Worm (Caenorhabditis elegans): Measurements from ENCODE around the gene igcm-2.

igcm-2 gene

ce11 chrX:6391491-6391890 is at the start of gene igcm-2:
TSS of gene igcm-2 (minus strand) at chrX:6391591.
- no peak for TF ChIP-seq ceh-14 (tag; optimal IDR thresholded peaks at IDR 0.05)
- no peak for TF ChIP-seq sox-2 (GFP tag; IDR thresholded peaks at IDR 0.05)
- no peak for TF ChIP-seq ceh-30 (tag; optimal IDR thresholded peaks at IDR 0.05)
- no peak for TF ChIP-seq pax-1 (tag; optimal IDR thresholded peaks at IDR 0.05)
- no peak for TF ChIP-seq ceh-34 (tag; optimal IDR thresholded peaks at IDR 0.05)
- no peak for TF ChIP-seq dmd-4 (tag; optimal IDR thresholded peaks at IDR 0.05; ENCODE audit: borderline replicate concordance)
- no peak for TF ChIP-seq pag-3 (tag; optimal IDR thresholded peaks at IDR 0.05; ENCODE audit: borderline replicate concordance)
- TF ChIP-seq madf-2 (tag; optimal IDR thresholded peaks at IDR 0.05): no peak
- TF ChIP-seq gmeb-2 (tag; optimal IDR thresholded peaks at IDR 0.05): no peak
- no peak for TF ChIP-seq ceh-2 (tag; optimal IDR thresholded peaks at IDR 0.05)
- TF ChIP-seq K09A11.1 (tag; optimal IDR thresholded peaks at IDR 0.05; ENCODE audit: insufficient read depth): no peak
- TF ChIP-seq pat-9 (tag; optimal IDR thresholded peaks at IDR 0.05): no peak
- no peak for TF ChIP-seq syd-9 (tag; optimal IDR thresholded peaks at IDR 0.05)

- no peak for TF ChIP-seq C08G9.2 (tag; optimal IDR thresholded peaks at IDR 0.05)
- TF ChIP-seq ceh-2 (tag; optimal IDR thresholded peaks at IDR 0.05): no peak
- no peak for TF ChIP-seq ttx-3 (tag; optimal IDR thresholded peaks at IDR 0.05)
- no peak for TF ChIP-seq ceh-6 (GFP tag; optimal IDR thresholded peaks at IDR 0.05)
- no peak for TF ChIP-seq ceh-14 (tag; optimal IDR thresholded peaks at IDR 0.05)
- no peak for TF ChIP-seq pha-4 (tag; optimal IDR thresholded peaks at IDR 0.05)
- no peak for TF ChIP-seq odd-2 (tag; optimal IDR thresholded peaks at IDR 0.05)
- no peak for TF ChIP-seq unc-3 (GFP tag; conservative IDR thresholded peaks at IDR 0.05)
- no peak for TF ChIP-seq unc-3 (tag; optimal IDR thresholded peaks at IDR 0.05)
- no peak for TF ChIP-seq npax-4 (tag; optimal IDR thresholded peaks at IDR 0.05)
- no peak for TF ChIP-seq pat-9 (tag; optimal IDR thresholded peaks at IDR 0.05)
- no peak for TF ChIP-seq mec-3 (tag; optimal IDR thresholded peaks at IDR 0.05; ENCODE audit: borderline replicate concordance)
- TF ChIP-seq tbx-2 (tag; optimal IDR thresholded peaks at IDR 0.05): no peak
- no peak for TF ChIP-seq zip-5 (tag; optimal IDR thresholded peaks at IDR 0.05)
These were observed 49.1 kb upstream of the igcm-2 start, which contains the start of gene K10C2.14 for ce11 chrX:6440464-6440863. TSS of gene K10C2.14 (minus strand) at chrX:6440564.

ce11 chrX:6437545-6437944 is 46.2 kb upstream of the igcm-2 start, which contains the start of gene K10C2.8:
TSS of gene K10C2.8 (minus strand) at chrX:6437645.
- TF ChIP-seq rnt-1 (tag; optimal IDR thresholded peaks at IDR 0.05) (no peak), ahr-1 (tag; optimal IDR thresholded peaks at IDR 0.05) (no peak), ceh-18 (tag; optimal IDR thresholded peaks at IDR 0.05) (no peak), hlh-6 (tag; optimal IDR thresholded peaks at IDR 0.05) (no peak), hlh-8 (tag; optimal IDR thresholded peaks at IDR 0.05) (no peak), ceh-45 (GFP tag; IDR thresholded peaks at IDR 0.05) (no peak), nhr-232 (tag; optimal IDR thresholded peaks at IDR 0.05) (no peak), ceh-34 (tag; optimal IDR thresholded peaks at IDR 0.05) (no peak), C38D4.7 (GFP tag; optimal IDR thresholded peaks at IDR 0.05) (no peak), C08G9.2 (tag; optimal IDR thresholded peaks at IDR 0.05) (no peak), fax-1 (tag; optimal IDR thresholded peaks at IDR 0.05) (no peak), hlh-30 (tag; optimal IDR thresholded peaks at IDR 0.05; ENCODE audit: insufficient read depth) (no peak), ceh-2 (tag; optimal IDR thresholded peaks at IDR 0.05) (no peak), syd-9 (tag; optimal IDR thresholded peaks at IDR 0.05) (no peak), fkh-6 (tag; optimal IDR thresholded peaks at IDR 0.05) (no peak), ceh-30 (tag; optimal IDR thresholded peaks at IDR 0.05) (no peak)

DNA sequence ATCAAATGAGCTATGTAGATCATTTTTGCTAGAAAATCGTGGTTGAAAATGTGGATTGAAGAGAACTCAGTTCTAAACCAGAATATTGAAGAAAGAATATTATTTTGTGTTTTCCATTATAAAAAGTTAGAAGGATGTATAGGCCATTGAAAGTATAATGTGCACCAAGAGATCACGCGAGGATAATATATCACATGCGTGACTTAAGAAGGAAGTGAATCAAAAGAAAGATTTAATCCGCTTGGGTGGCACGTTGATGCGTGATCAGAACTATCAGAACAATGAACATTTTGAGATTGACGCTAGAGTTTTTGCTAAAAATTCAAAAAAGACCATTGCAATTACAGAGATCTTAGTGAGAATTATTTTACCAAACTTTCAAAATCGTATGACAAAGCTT is 44.4 kb upstream of the igcm-2 start:
- TF ChIP-seq elt-4 (tag; optimal IDR thresholded peaks at IDR 0.05) (no peak), ceh-45 (GFP tag; IDR thresholded peaks at IDR 0.05) (no peak), ref-2 (tag; optimal IDR thresholded peaks at IDR 0.05) (no peak), mec-3 (tag; optimal IDR thresholded peaks at IDR 0.05; ENCODE audit: borderline replicate concordance) (no peak), ama-1 (optimal IDR thresholded peaks at IDR 0.05) (no peak), ets-4 (tag; optimal IDR thresholded peaks at IDR 0.05) (no peak), pax-1 (tag; optimal IDR thresholded peaks at IDR 0.05) (no peak), hlh-8 (tag; optimal IDR thresholded peaks at IDR 0.05) (no peak)

Measured in whole organism, late embryonic.